Fruit fly (Drosophila melanogaster) whole organism, prepupa: ENCODE data around the gene Snm1.

ENCODE experiments used
- CG10669 ChIP-seq: fragments of 200-800 bp; sonication (Bioruptor generic); optimal IDR thresholded peaks from 3 replicates; lab custom pipeline; 2018; ENCODE audit warnings: missing biosample characterization, mild to moderate bottlenecking, missing genetic modification characterization, moderate library complexity
- CG8119 ChIP-seq: fragments of 200-800 bp; sonication (Bioruptor generic); IDR thresholded peaks from 3 replicates; pipeline ENCODE4 v1.3.6; 2022; ENCODE audit warnings: missing biosample characterization, missing genetic modification characterization
- CG9139 ChIP-seq: fragments of 200-800 bp; sonication (Bioruptor generic); optimal IDR thresholded peaks from 3 replicates; lab custom pipeline; 2017; ENCODE audit warnings: missing biosample characterization, mild to moderate bottlenecking, missing genetic modification characterization
- Eip78C ChIP-seq: fragments of 200-800 bp; sonication (Bioruptor generic); peaks from one replicate; lab custom pipeline; 2016; ENCODE audit warnings: missing biosample characterization, missing genetic modification characterization
- Gug ChIP-seq: fragments of 200-800 bp; sonication (Bioruptor generic); IDR thresholded peaks from 2 replicates; pipeline ENCODE4 v1.3.6; 2022; ENCODE audit warnings: missing biosample characterization, missing genetic modification characterization
- Hr4 ChIP-seq: fragments of 200-800 bp; sonication (Bioruptor generic); optimal IDR thresholded peaks from 3 replicates; lab custom pipeline; 2016; ENCODE audit warnings: missing biosample characterization, missing genetic modification characterization
- OdsH ChIP-seq: fragments of 200-800 bp; sonication (Bioruptor generic); optimal IDR thresholded peaks from 3 replicates; lab custom pipeline; 2016; ENCODE audit warnings: missing biosample characterization, missing genetic modification characterization
- Sox102F ChIP-seq: fragments of 200-800 bp; sonication (Bioruptor generic); optimal IDR thresholded peaks from 2 replicates; lab custom pipeline; 2016; ENCODE audit warnings: missing biosample characterization, mild to moderate bottlenecking, missing genetic modification characterization
- dac ChIP-seq: fragments of 200-800 bp; sonication (Bioruptor generic); optimal IDR thresholded peaks from 2 replicates; lab custom pipeline; 2017; ENCODE audit warnings: missing biosample characterization, mild to moderate bottlenecking, missing genetic modification characterization
- esn ChIP-seq: fragments of 200-800 bp; sonication (Bioruptor generic); optimal IDR thresholded peaks from 2 replicates; lab custom pipeline; 2016; ENCODE audit warnings: missing biosample characterization, mild to moderate bottlenecking, missing genetic modification characterization, moderate library complexity

- TF ChIP-seq dac (GFP tag; lab: Kevin White, UChicago) (no peak), CG8119 (GFP tag; lab: Robert Waterston, UW) (no peak), Eip78C (GFP tag; lab: Kevin White, UChicago) (no peak), CG10669 (GFP tag; lab: Kevin White, UChicago) (no peak), OdsH (GFP tag; lab: Kevin White, UChicago) (no peak), esn (GFP tag; lab: Kevin White, UChicago) (no peak), CG9139 (GFP tag; lab: Kevin White, UChicago) (no peak), Hr4 (no peak), Sox102F (GFP tag; lab: Kevin White, UChicago) (no peak), Gug (GFP tag; lab: Robert Waterston, UW) (no peak)
These were observed 8.5 kb downstream of the Snm1 start, which contains the start of gene Pi4KIIalpha for dm6 chr3R:5563420-5563819.
